Worm (Caenorhabditis elegans): ENCODE results near the gene kqt-2.

DNA sequence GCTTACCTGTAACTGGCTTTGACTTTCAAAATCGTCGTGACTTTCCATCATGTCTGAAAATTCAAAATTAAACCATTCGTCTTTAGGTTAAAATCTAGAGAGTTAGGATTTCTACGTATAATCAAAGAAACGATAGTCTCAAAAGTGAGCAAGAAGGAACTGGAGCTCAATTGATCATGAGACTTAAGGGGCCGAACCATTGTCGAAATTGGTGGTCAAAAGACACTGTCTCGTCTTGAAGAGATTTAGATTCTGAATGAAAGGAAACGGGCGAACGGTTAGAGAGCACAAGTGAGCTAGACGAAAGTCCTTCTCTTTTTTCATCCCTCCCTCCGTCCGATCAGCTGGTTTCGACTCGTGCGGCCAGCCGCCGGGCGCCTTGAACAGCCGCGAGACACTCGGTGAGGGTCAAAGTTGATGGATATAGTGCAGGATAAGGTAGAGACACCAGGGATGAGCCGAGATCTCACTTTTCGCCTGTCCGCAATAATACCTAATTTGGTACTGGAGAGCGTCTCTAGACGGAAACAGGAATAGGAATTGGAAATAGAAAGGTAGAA is 15.0 kb upstream of the kqt-2 start, which contains the start of gene M60.7:
- TF ChIP-seq grh-1 (GFP tag; IDR thresholded peaks at IDR 0.05) (no peak), ztf-4 (tag; optimal IDR thresholded peaks at IDR 0.05) (no peak), pqm-1 (tag; optimal IDR thresholded peaks at IDR 0.05) (no peak), nhr-237 (tag; optimal IDR thresholded peaks at IDR 0.05) (no peak), fos-1 (tag; optimal IDR thresholded peaks at IDR 0.05) (no peak), snpc-4 (tag; optimal IDR thresholded peaks at IDR 0.05) (no peak), irx-1 (tag; optimal IDR thresholded peaks at IDR 0.05) (no peak), dpl-1 (GFP tag; optimal IDR thresholded peaks at IDR 0.05) (no peak), mdl-1 (tag; optimal IDR thresholded peaks at IDR 0.05) (no peak)

All from whole organism, L1 larva.